Fruit fly (Drosophila melanogaster) whole organism, embryonic: ENCODE measurements around the gene CG31627.

Experiments
- ATbp ChIP-seq: fragments of 200-800 bp; sonication (Bioruptor generic); optimal IDR thresholded peaks from 2 replicates; lab custom pipeline; 2017; ENCODE audit warnings: missing biosample characterization, mild to moderate bottlenecking, missing genetic modification characterization, missing genetic modification reagents
- B-H2 ChIP-seq: fragments of 200-800 bp; sonication (Bioruptor generic); optimal IDR thresholded peaks from 2 replicates; lab custom pipeline; 2018; ENCODE audit warnings: missing biosample characterization, mild to moderate bottlenecking, missing genetic modification characterization
- Blimp-1 ChIP-seq: fragments of 200-800 bp; sonication (Bioruptor generic); optimal IDR thresholded peaks from 3 replicates; lab custom pipeline; 2018; ENCODE audit warnings: missing biosample characterization, missing genetic modification characterization, mild to moderate bottlenecking, moderate library complexity, missing genetic modification reagents
- CG12219 ChIP-seq: fragments of 200-800 bp; sonication (Bioruptor generic); optimal IDR thresholded peaks from 3 replicates; lab custom pipeline; 2018; ENCODE audit warnings: missing biosample characterization, mild to moderate bottlenecking, missing genetic modification characterization
- CG13424 ChIP-seq: fragments of 200-800 bp; sonication (Bioruptor generic); optimal IDR thresholded peaks from 2 replicates; lab custom pipeline; 2019; ENCODE audit warnings: missing biosample characterization, mild to moderate bottlenecking, missing genetic modification characterization, moderate library complexity
- CG13894 ChIP-seq: fragments of 200-800 bp; sonication (Bioruptor generic); optimal IDR thresholded peaks from 3 replicates; lab custom pipeline; 2018; ENCODE audit warnings: missing biosample characterization, mild to moderate bottlenecking, missing genetic modification characterization, moderate library complexity
- CG1647 ChIP-seq: fragments of 200-800 bp; sonication (Bioruptor generic); optimal IDR thresholded peaks from 3 replicates; lab custom pipeline; 2016; ENCODE audit warnings: missing biosample characterization, missing genetic modification characterization
- CG17385 ChIP-seq: fragments of 200-800 bp; sonication (Bioruptor generic); optimal IDR thresholded peaks from 3 replicates; lab custom pipeline; 2018; ENCODE audit warnings: missing biosample characterization, mild to moderate bottlenecking, missing genetic modification characterization
- CG2199 ChIP-seq: fragments of 200-800 bp; sonication (Bioruptor generic); IDR thresholded peaks from 3 replicates; pipeline ENCODE4 v1.3.6; 2022; ENCODE audit warnings: missing biosample characterization, missing genetic modification characterization
- CG32532 ChIP-seq: fragments of 200-800 bp; sonication (Bioruptor generic); IDR thresholded peaks from 2 replicates; pipeline ENCODE4 v1.3.6; 2022; ENCODE audit warnings: missing biosample characterization, missing genetic modification characterization
- CG32767 ChIP-seq: fragments of 200-800 bp; sonication (Bioruptor generic); IDR thresholded peaks from 2 replicates; pipeline ENCODE4 v1.3.6; 2022; ENCODE audit warnings: missing biosample characterization, missing genetic modification characterization
- CG34224 ChIP-seq: fragments of 200-800 bp; sonication (Bioruptor generic); IDR thresholded peaks from 3 replicates; pipeline ENCODE4 v1.3.6; 2022; ENCODE audit warnings: missing biosample characterization, missing genetic modification characterization; ENCODE audit not compliant: partially characterized antibody
- CG6791 ChIP-seq: fragments of 200-800 bp; sonication (Bioruptor generic); IDR thresholded peaks from 3 replicates; pipeline ENCODE4 v1.3.6; 2022; ENCODE audit warnings: missing biosample characterization, missing genetic modification characterization; ENCODE audit not compliant: partially characterized antibody
- CG6813 ChIP-seq: fragments of 200-800 bp; sonication (Bioruptor generic); optimal IDR thresholded peaks from 2 replicates; lab custom pipeline; 2017; ENCODE audit warnings: missing biosample characterization, missing genetic modification characterization, mild to moderate bottlenecking, moderate library complexity, missing genetic modification reagents
- CG7357 ChIP-seq: fragments of 200-800 bp; sonication (Bioruptor generic); IDR thresholded peaks from 3 replicates; pipeline ENCODE4 v1.3.6; 2022; ENCODE audit warnings: missing biosample characterization, missing genetic modification characterization
- CG7963 ChIP-seq: fragments of 200-800 bp; sonication (Bioruptor generic); IDR thresholded peaks from 3 replicates; pipeline ENCODE4 v1.3.6; 2022; ENCODE audit warnings: missing biosample characterization, missing genetic modification characterization; ENCODE audit not compliant: partially characterized antibody
- CG8281 ChIP-seq: fragments of 200-800 bp; sonication (Bioruptor generic); optimal IDR thresholded peaks from 2 replicates; lab custom pipeline; 2018; ENCODE audit warnings: missing biosample characterization, mild to moderate bottlenecking, missing genetic modification characterization, moderate library complexity
- CG9876 ChIP-seq: fragments of 200-800 bp; sonication (Bioruptor generic); optimal IDR thresholded peaks from 2 replicates; lab custom pipeline; 2016; ENCODE audit warnings: missing biosample characterization, missing genetic modification characterization
- CG9932 ChIP-seq: fragments of 200-800 bp; sonication (Bioruptor generic); IDR thresholded peaks from 2 replicates; pipeline ENCODE4 v1.3.6; 2022; ENCODE audit warnings: missing biosample characterization, missing genetic modification characterization
- Chrac-16 ChIP-seq: fragments of 200-800 bp; sonication (Bioruptor generic); optimal IDR thresholded peaks from 3 replicates; lab custom pipeline; 2016; ENCODE audit warnings: missing biosample characterization, missing genetic modification characterization
- E2f2 ChIP-seq: fragments of 200-800 bp; sonication (Bioruptor generic); IDR thresholded peaks from 2 replicates; pipeline ENCODE4 v1.3.6; 2022; ENCODE audit warnings: missing biosample characterization, missing genetic modification characterization
- Hmx ChIP-seq: fragments of 200-800 bp; sonication (Bioruptor generic); optimal IDR thresholded peaks from 2 replicates; lab custom pipeline; 2016; ENCODE audit warnings: missing biosample characterization, missing genetic modification characterization
- Hr39 ChIP-seq: fragments of >200 bp; optimal IDR thresholded peaks from 2 replicates; lab custom pipeline; 2017
- Neu2 ChIP-seq: fragments of 200-800 bp; sonication (Bioruptor generic); optimal IDR thresholded peaks from 3 replicates; lab custom pipeline; 2016; ENCODE audit warnings: missing biosample characterization, missing genetic modification characterization, borderline replicate concordance
- Side ChIP-seq: fragments of 200-800 bp; sonication (Bioruptor generic); optimal IDR thresholded peaks from 2 replicates; lab custom pipeline; 2016; ENCODE audit warnings: missing biosample characterization, missing genetic modification characterization
- Sox102F ChIP-seq: fragments of 200-800 bp; sonication (Bioruptor generic); optimal IDR thresholded peaks from 2 replicates; lab custom pipeline; 2018; ENCODE audit warnings: missing biosample characterization, mild to moderate bottlenecking, missing genetic modification characterization, moderate library complexity
- abd-A ChIP-seq: fragments of 200-800 bp; sonication (Bioruptor generic); optimal IDR thresholded peaks from 3 replicates; lab custom pipeline; 2019; ENCODE audit warnings: missing biosample characterization, mild to moderate bottlenecking, missing genetic modification characterization, moderate library complexity
- az2 ChIP-seq: fragments of 200-800 bp; sonication (Bioruptor generic); optimal IDR thresholded peaks from 3 replicates; lab custom pipeline; 2016; ENCODE audit warnings: missing biosample characterization, missing genetic modification characterization
- bigmax ChIP-seq: fragments of 200-800 bp; sonication (Bioruptor generic); optimal IDR thresholded peaks from 2 replicates; lab custom pipeline; 2018; ENCODE audit warnings: missing biosample characterization, mild to moderate bottlenecking, missing genetic modification characterization
- cas ChIP-seq: fragments of 200-800 bp; sonication (Bioruptor generic); IDR thresholded peaks from 2 replicates; pipeline ENCODE4 v1.3.6; 2022; ENCODE audit warnings: missing biosample characterization, missing genetic modification characterization
- cwo ChIP-seq: fragments of 200-800 bp; sonication (Bioruptor generic); optimal IDR thresholded peaks from 3 replicates; lab custom pipeline; 2017; ENCODE audit warnings: missing biosample characterization, missing genetic modification characterization, mild to moderate bottlenecking, moderate library complexity, missing genetic modification reagents
- dimm ChIP-seq: fragments of 200-800 bp; sonication (Bioruptor generic); IDR thresholded peaks from 2 replicates; pipeline ENCODE4 v1.3.6; 2022; ENCODE audit warnings: missing biosample characterization, missing genetic modification characterization
- dmrt99B ChIP-seq: fragments of 200-800 bp; sonication (Bioruptor generic); optimal IDR thresholded peaks from 2 replicates; lab custom pipeline; 2018; ENCODE audit warnings: missing biosample characterization, mild to moderate bottlenecking, missing genetic modification characterization, moderate library complexity
- dpn ChIP-seq, 2 experiments: fragments of 200-800 bp; sonication (Bioruptor generic); optimal IDR thresholded peaks; 3 replicates each; lab custom pipeline; 2016; ENCODE audit warnings: missing biosample characterization in 2 of 2, missing genetic modification characterization in 2 of 2
- hbn ChIP-seq: fragments of 200-800 bp; sonication (Bioruptor generic); IDR thresholded peaks from 2 replicates; pipeline ENCODE4 v1.3.6; 2022; ENCODE audit warnings: missing biosample characterization, missing genetic modification characterization; ENCODE audit not compliant: partially characterized antibody
- her ChIP-seq: fragments of 200-800 bp; sonication (Bioruptor generic); optimal IDR thresholded peaks from 2 replicates; lab custom pipeline; 2016; ENCODE audit warnings: missing biosample characterization, missing genetic modification characterization
- kay ChIP-seq: fragments of 200-800 bp; sonication (Bioruptor generic); optimal IDR thresholded peaks from 2 replicates; lab custom pipeline; 2016; ENCODE audit warnings: missing biosample characterization, missing genetic modification characterization
- ken ChIP-seq: fragments of 200-800 bp; sonication (Bioruptor generic); IDR thresholded peaks from 3 replicates; pipeline ENCODE4 v1.3.6; 2022; ENCODE audit warnings: missing biosample characterization, missing genetic modification characterization
- lola ChIP-seq, 3 experiments: fragments of >200 bp in 2 of 3; fragments of 200-800 bp in 1 of 3; sonication (Bioruptor generic) in 1 of 3; optimal IDR thresholded peaks; 2 replicates each; lab custom pipeline; 2017 to 2019; ENCODE audit warnings: missing biosample characterization in 3 of 3, missing genetic modification characterization in 3 of 3, mild to moderate bottlenecking in 1 of 3, moderate library complexity in 1 of 3
- maf-S ChIP-seq: fragments of 200-800 bp; sonication (Bioruptor generic); optimal IDR thresholded peaks from 2 replicates; lab custom pipeline; 2016; ENCODE audit warnings: missing biosample characterization, missing genetic modification characterization
- p53 ChIP-seq: fragments of 200-800 bp; sonication (Bioruptor generic); optimal IDR thresholded peaks from 2 replicates; lab custom pipeline; 2016; ENCODE audit warnings: missing biosample characterization, missing genetic modification characterization
- sc ChIP-seq, 3 experiments: fragments of >200 bp in 2 of 3; fragments of 200-800 bp in 1 of 3; sonication (Bioruptor generic) in 1 of 3; optimal IDR thresholded peaks; 2 replicates in 2 of 3; 3 replicates in 1 of 3; lab custom pipeline; 2017; ENCODE audit warnings: mild to moderate bottlenecking in 1 of 3, missing biosample characterization in 1 of 3, missing genetic modification characterization in 1 of 3, missing genetic modification reagents in 1 of 3
- sens ChIP-seq: fragments of 200-800 bp; sonication (Bioruptor generic); peaks from one replicate; lab custom pipeline; 2016; ENCODE audit warnings: missing biosample characterization, missing genetic modification characterization
- seq ChIP-seq: fragments of 200-800 bp; sonication (Bioruptor generic); IDR thresholded peaks from 2 replicates; pipeline ENCODE4 v1.3.6; 2022; ENCODE audit warnings: missing biosample characterization, missing genetic modification characterization
- tio ChIP-seq: fragments of 200-800 bp; sonication (Bioruptor generic); optimal IDR thresholded peaks from 2 replicates; lab custom pipeline; 2017; ENCODE audit warnings: missing biosample characterization, missing genetic modification characterization, inconsistent platforms
- ttk ChIP-seq: fragments of 200-800 bp; sonication (Bioruptor generic); IDR thresholded peaks from 2 replicates; pipeline ENCODE4 v2.1.2; 2022; ENCODE audit warnings: missing biosample characterization, missing genetic modification characterization
- vnd ChIP-seq: fragments of 200-800 bp; sonication (Bioruptor generic); IDR thresholded peaks from 3 replicates; pipeline ENCODE4 v1.3.6; 2022; ENCODE audit warnings: missing biosample characterization, missing genetic modification characterization; ENCODE audit not compliant: partially characterized antibody
- wek ChIP-seq: fragments of 200-800 bp; sonication (Bioruptor generic); optimal IDR thresholded peaks from 3 replicates; lab custom pipeline; 2018; ENCODE audit warnings: missing biosample characterization, mild to moderate bottlenecking, missing genetic modification characterization, moderate library complexity
- yki ChIP-seq: fragments of >200 bp; optimal IDR thresholded peaks from 3 replicates; lab custom pipeline; 2018
- zf30C ChIP-seq: fragments of 200-800 bp; sonication (Bioruptor generic); optimal IDR thresholded peaks from 3 replicates; lab custom pipeline; 2018; ENCODE audit warnings: missing biosample characterization, mild to moderate bottlenecking, missing genetic modification characterization
- zfh2 ChIP-seq: fragments of 200-800 bp; sonication (Bioruptor generic); optimal IDR thresholded peaks from 2 replicates; lab custom pipeline; 2016; ENCODE audit warnings: missing biosample characterization, missing genetic modification characterization

CG31627 gene

dm6 chr2L:21221114-21221578, 48.1 kb downstream of the CG31627 start, which contains the start of gene CG8677 (continued):
- TF ChIP-seq ttk (GFP tag; lab: Robert Waterston, UW) (no peak), CG9932 (GFP tag; lab: Robert Waterston, UW) (peak; percentile 49), Hr39 (lab: Kevin White, UChicago) (no peak), ATbp (GFP tag; lab: Kevin White, UChicago) (no peak), CG7357 (GFP tag; lab: Robert Waterston, UW) (no peak), maf-S (GFP tag; lab: Kevin White, UChicago) (no peak), az2 (GFP tag; lab: Kevin White, UChicago) (no peak), p53 (GFP tag; lab: Kevin White, UChicago) (peak; percentile 11), vnd (no peak), Sox102F (GFP tag; lab: Kevin White, UChicago) (no peak), her (GFP tag; lab: Kevin White, UChicago) (peak; percentile 98), hbn (GFP tag; lab: Robert Waterston, UW) (no peak), CG1647 (GFP tag; lab: Kevin White, UChicago) (no peak), CG13894 (tag; lab: Kevin White, UChicago) (no peak), zfh2 (GFP tag; lab: Kevin White, UChicago) (no peak), CG13424 (tag; lab: Kevin White, UChicago) (peak; percentile 12), yki (no peak), cas (GFP tag; lab: Robert Waterston, UW) (no peak), lola (GFP tag; optimal IDR thresholded peaks at IDR 0.05; lab: Kevin White, UChicago) (no peak), CG7963 (no peak), CG17385 (no peak), CG8281 (tag; lab: Kevin White, UChicago) (no peak), abd-A (tag; lab: Kevin White, UChicago) (no peak), ken (GFP tag; lab: Robert Waterston, UW) (no peak), CG2199 (GFP tag; lab: Robert Waterston, UW) (peak; percentile 67; the same call in 1 of the 3 replicates), kay (GFP tag; lab: Kevin White, UChicago) (no peak), Chrac-16 (GFP tag; lab: Kevin White, UChicago) (no peak), Hmx (GFP tag; lab: Kevin White, UChicago) (no peak), Side (GFP tag; lab: Kevin White, UChicago) (no peak), E2f2 (GFP tag; lab: Robert Waterston, UW) (no peak), CG12219 (GFP tag; lab: Kevin White, UChicago) (no peak), zf30C (GFP tag; lab: Kevin White, UChicago) (peak; percentile 18)

dm6 chr2L:21221778-21222177, 48.8 kb downstream of the CG31627 start:
- TF ChIP-seq CG34224 (peak; percentile 50; the same call in 2 of the 3 replicates), sens (GFP tag; lab: Kevin White, UChicago) (no peak), dmrt99B (no peak), dpn (GFP tag; optimal IDR thresholded peaks at IDR 0.05; lab: Kevin White, UChicago) (no peak), dimm (GFP tag; lab: Robert Waterston, UW) (no peak), CG32532 (peak; percentile 19; the same call in 1 of the 2 replicates), wek (GFP tag; lab: Kevin White, UChicago) (no peak), Neu2 (no peak), CG9876 (GFP tag; lab: Kevin White, UChicago) (no peak), B-H2 (GFP tag; lab: Kevin White, UChicago) (no peak), bigmax (GFP tag; lab: Kevin White, UChicago) (no peak), CG32767 (GFP tag; lab: Robert Waterston, UW) (no peak), tio (no peak), E2f2 (GFP tag; lab: Robert Waterston, UW) (no peak), Blimp-1 (GFP tag; lab: Kevin White, UChicago) (no peak), cwo (GFP tag; lab: Kevin White, UChicago) (no peak), CG6791 (GFP tag; lab: Robert Waterston, UW) (0 out of 3 replicates have a peak, but pooled peaks have one; percentile 28), seq (GFP tag; lab: Robert Waterston, UW) (0 out of 2 replicates have a peak, but pooled peaks have one; percentile 51), CG6813 (no peak), sc (optimal IDR thresholded peaks at IDR 0.05; lab: Kevin White, UChicago) (no peak), sc (GFP tag; optimal IDR thresholded peaks at IDR 0.05; lab: Kevin White, UChicago) (no peak)
